Worm (Caenorhabditis elegans) whole organism, late embryonic: Measurements from ENCODE around the gene C54C6.11.

Experiments
- nfya-1 ChIP-seq: sonication (generic microtip); optimal IDR thresholded peaks from 2 replicates; lab custom pipeline; 2017; ENCODE audit warnings: missing genetic modification characterization, mild to moderate bottlenecking, missing compliant biosample characterization, antibody characterized with exemption, moderate library complexity
- nhr-11 ChIP-seq: fragments of 150-350 bp; optimal IDR thresholded peaks from 2 replicates; lab custom pipeline; 2014; ENCODE audit warnings: missing biosample characterization, missing genetic modification characterization
- nhr-232 ChIP-seq: sonication (generic microtip); optimal IDR thresholded peaks from 2 replicates; lab custom pipeline; 2016; ENCODE audit warnings: missing genetic modification characterization, missing compliant biosample characterization
- npax-4 ChIP-seq: sonication (generic microtip); optimal IDR thresholded peaks from 2 replicates; lab custom pipeline; 2016; ENCODE audit warnings: missing genetic modification characterization, missing compliant biosample characterization
- sox-4 ChIP-seq: sonication (generic microtip); optimal IDR thresholded peaks from 2 replicates; lab custom pipeline; 2017; ENCODE audit warnings: mild to moderate bottlenecking, missing genetic modification characterization, inconsistent platforms, missing compliant biosample characterization
- tbx-7 ChIP-seq: sonication (generic microtip); optimal IDR thresholded peaks from 2 replicates; lab custom pipeline; 2016; ENCODE audit warnings: missing genotype, missing genetic modification characterization, missing compliant biosample characterization
- unc-42 ChIP-seq: sonication (generic microtip); optimal IDR thresholded peaks from 2 replicates; lab custom pipeline; 2016; ENCODE audit warnings: missing genotype, missing genetic modification characterization, missing compliant biosample characterization
- ztf-16 ChIP-seq: sonication (generic microtip); optimal IDR thresholded peaks from 2 replicates; lab custom pipeline; 2017; ENCODE audit warnings: missing genetic modification characterization, missing compliant biosample characterization

C54C6.11 gene

ce11 chrIII:3583341-3583740, 35.2 kb downstream of the C54C6.11 start (continued):
- TF ChIP-seq sox-4 (no peak), nhr-11 (tag; lab: Kevin White, UChicago) (no peak), tbx-7 (no peak)

ce11 chrIII:3588183-3588582, 40.1 kb downstream of the C54C6.11 start:
- TF ChIP-seq unc-42 (tag; lab: Kevin White, UChicago) (peak; percentile 73), nhr-232 (no peak)

ce11 chrIII:3590365-3590764, 42.2 kb downstream of the C54C6.11 start, which contains the start of gene ptp-1:
ptp-1 (plus strand) TSS chrIII:3590722.
- TF ChIP-seq ztf-16 (tag; lab: Kevin White, UChicago) (no peak), unc-42 (tag; lab: Kevin White, UChicago) (peak; percentile 30)

DNA sequence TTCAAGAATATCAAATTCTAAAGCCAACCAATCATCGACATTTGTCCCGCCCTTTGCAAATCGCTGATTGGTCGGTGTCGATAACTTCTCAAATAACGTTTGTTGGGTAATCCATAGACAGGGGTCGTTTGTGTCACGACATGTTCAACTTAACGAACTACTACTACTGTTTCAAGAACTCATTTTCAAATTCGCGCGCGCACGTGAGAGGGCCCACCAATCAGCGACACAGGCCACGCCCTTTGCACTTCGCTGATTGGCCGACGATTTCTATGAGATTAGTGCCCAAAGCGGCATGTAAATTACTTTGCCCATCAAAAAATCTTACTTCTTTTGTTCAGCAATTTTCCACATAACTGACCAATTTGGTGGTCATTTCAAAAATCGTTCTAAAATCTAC, 46.6 kb downstream of the C54C6.11 start:
- TF ChIP-seq nfya-1 (peak; percentile 84), npax-4 (tag; lab: Kevin White, UChicago) (no peak)
- TF ChIP-seq, all 69 proteins: peak for 1
